Worm (Caenorhabditis elegans) whole organism, midembryonic: Measurements from ENCODE around the gene JC8.7.
A peak's percentile ranks its signal among the peaks of the same experiment; 100 is the strongest.

Experiments
- T22C8.4 ChIP-seq: fragments of 200-800 bp; sonication (Bioruptor generic); IDR thresholded peaks from 2 replicates; pipeline ENCODE4 v1.3.6; 2022; ENCODE audit warnings: missing genetic modification characterization, missing compliant biosample characterization
- cog-1 ChIP-seq: sonication (generic microtip); optimal IDR thresholded peaks from 2 replicates; lab custom pipeline; 2016; ENCODE audit warnings: missing genetic modification characterization, missing compliant biosample characterization
- flt-1 ChIP-seq: fragments of 200-800 bp; sonication (Bioruptor generic); IDR thresholded peaks from 2 replicates; pipeline ENCODE4 v1.3.6; 2022; ENCODE audit warnings: missing genetic modification characterization, missing compliant biosample characterization
- klf-2 ChIP-seq: fragments of 200-800 bp; sonication (Bioruptor generic); conservative IDR thresholded peaks from 2 replicates; pipeline ENCODE4 v1.3.6; 2022; ENCODE audit warnings: missing genetic modification reagents, missing genetic modification characterization, missing compliant biosample characterization
- med-1 ChIP-seq: sonication (generic microtip); optimal IDR thresholded peaks from 2 replicates; lab custom pipeline; 2017; ENCODE audit warnings: missing genetic modification characterization, mild to moderate bottlenecking, missing compliant biosample characterization, antibody characterized with exemption, missing genetic modification reagents; ENCODE audit not compliant: insufficient read depth
- ref-1 ChIP-seq: fragments of 200-800 bp; sonication (Bioruptor generic); conservative IDR thresholded peaks from 2 replicates; pipeline ENCODE4 v1.3.6; 2022; ENCODE audit warnings: missing genetic modification reagents, missing genetic modification characterization, missing compliant biosample characterization
- tab-1 ChIP-seq: fragments of 200-800 bp; sonication (Bioruptor generic); IDR thresholded peaks from 2 replicates; pipeline ENCODE4 v1.3.6; 2022; ENCODE audit warnings: missing genetic modification characterization, missing compliant biosample characterization
- ztf-23 ChIP-seq: fragments of 200-800 bp; sonication (Bioruptor generic); IDR thresholded peaks from 2 replicates; pipeline ENCODE4 v1.3.6; 2022; ENCODE audit warnings: missing genetic modification reagents, missing genetic modification characterization, missing compliant biosample characterization
- ztf-29 ChIP-seq: fragments of 200-800 bp; sonication (Bioruptor generic); IDR thresholded peaks from 2 replicates; pipeline ENCODE4 v1.3.6; 2022; ENCODE audit warnings: missing genetic modification reagents, missing genetic modification characterization, missing compliant biosample characterization

The JC8.7 gene

DNA sequence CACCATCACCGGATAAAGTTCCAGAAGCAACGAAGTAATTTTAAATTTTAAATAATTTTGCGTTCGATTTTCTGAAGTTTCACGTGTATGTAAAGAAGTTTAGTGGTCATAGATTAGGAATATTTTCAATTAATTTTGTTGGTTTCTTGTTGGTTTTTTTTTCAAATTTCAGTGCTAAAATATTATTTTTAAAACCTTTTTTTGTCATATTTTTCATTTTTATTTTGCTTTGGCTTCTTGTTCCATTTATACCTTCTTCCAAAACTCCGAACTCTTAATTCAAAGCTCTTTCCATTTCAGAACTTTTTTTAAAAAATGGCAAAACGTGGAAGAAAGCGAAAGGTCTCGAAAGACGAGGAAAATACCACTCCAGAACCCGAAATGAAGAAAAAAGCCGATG, at the start of gene JC8.7:
TSS of gene JC8.7 (plus strand) at position 301 of the 400 bp plus-strand sequence.
- no peak for TF ChIP-seq tab-1
- TF ChIP-seq med-1 (GFP tag; lab: Kevin White, UChicago) = no peak
- TF ChIP-seq klf-2 = no peak
- no peak for TF ChIP-seq ref-1 (GFP tag; lab: Robert Waterston, UW)
- TF ChIP-seq cog-1 (tag; lab: Kevin White, UChicago) = no peak
- TF ChIP-seq T22C8.4 (GFP tag; lab: Robert Waterston, UW) = no peak
- TF ChIP-seq ztf-29 (GFP tag; lab: Robert Waterston, UW) = no peak
- TF ChIP-seq flt-1 (GFP tag; lab: Robert Waterston, UW) = no peak
- TF ChIP-seq ztf-23 (GFP tag; lab: Robert Waterston, UW) = no peak

DNA sequence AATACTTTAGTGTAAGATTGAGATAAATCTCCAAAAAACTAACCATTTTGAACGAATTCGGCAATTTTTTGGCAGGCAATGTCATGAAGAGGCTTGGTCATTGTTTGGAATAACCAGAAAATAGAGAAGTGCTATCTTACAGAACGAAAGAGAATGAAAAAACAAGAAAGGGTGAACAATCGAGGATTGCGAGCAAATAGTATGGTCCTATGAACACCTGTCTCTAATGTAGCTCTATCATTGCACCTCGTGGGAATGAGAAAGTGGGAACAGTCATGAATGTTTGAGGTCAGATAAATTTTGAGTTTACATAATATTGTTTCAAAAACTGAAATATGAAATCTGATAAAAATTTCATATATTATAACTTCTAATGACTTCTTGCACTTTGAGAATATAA, 49.8 kb upstream of the JC8.7 start, which contains the start of gene C48D1.1:
TSS of gene C48D1.1 (minus strand) at position 101 of the 400 bp plus-strand sequence.
- TF ChIP-seq ztf-23 (GFP tag; lab: Robert Waterston, UW) = no peak
- no peak for TF ChIP-seq med-1 (GFP tag; lab: Kevin White, UChicago)
- no peak for TF ChIP-seq tab-1
- TF ChIP-seq klf-2 = no peak
- no peak for TF ChIP-seq flt-1 (GFP tag; lab: Robert Waterston, UW)
- no peak for TF ChIP-seq ztf-29 (GFP tag; lab: Robert Waterston, UW)
- TF ChIP-seq T22C8.4 (GFP tag; lab: Robert Waterston, UW) = no peak
- TF ChIP-seq ref-1 (GFP tag; lab: Robert Waterston, UW) = no peak
- TF ChIP-seq cog-1 (tag; lab: Kevin White, UChicago) = no peak

DNA sequence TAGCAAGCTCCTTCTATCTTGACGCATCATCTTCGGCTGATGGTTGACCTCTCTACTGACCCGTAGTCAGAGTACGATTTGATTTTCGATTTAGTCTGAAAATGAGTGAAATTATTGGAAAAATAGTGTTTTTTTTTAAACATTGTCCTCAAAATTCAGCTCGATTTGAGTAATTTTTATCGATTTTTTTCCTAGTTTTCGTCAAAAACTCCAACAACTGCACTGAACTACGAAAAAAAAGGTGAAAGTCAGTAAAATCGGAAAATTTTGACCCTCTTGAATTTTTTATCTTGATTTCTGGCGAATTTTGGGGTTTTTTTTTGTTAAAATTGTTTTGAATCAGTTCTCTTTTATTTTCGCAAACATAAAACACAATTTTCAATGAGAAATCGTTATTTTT, 43.0 kb upstream of the JC8.7 start, which contains the start of gene ced-3:
TSS of gene ced-3 (minus strand) at position 101 of the 400 bp plus-strand sequence.
- no peak for TF ChIP-seq med-1 (GFP tag; lab: Kevin White, UChicago)
- no peak for TF ChIP-seq klf-2
- TF ChIP-seq ztf-23 (GFP tag; lab: Robert Waterston, UW) = no peak
- no peak for TF ChIP-seq cog-1 (tag; lab: Kevin White, UChicago)
- no peak for TF ChIP-seq flt-1 (GFP tag; lab: Robert Waterston, UW)
- no peak for TF ChIP-seq tab-1
- no peak for TF ChIP-seq ztf-29 (GFP tag; lab: Robert Waterston, UW)
- no peak for TF ChIP-seq T22C8.4 (GFP tag; lab: Robert Waterston, UW)
- no peak for TF ChIP-seq ref-1 (GFP tag; lab: Robert Waterston, UW)

DNA sequence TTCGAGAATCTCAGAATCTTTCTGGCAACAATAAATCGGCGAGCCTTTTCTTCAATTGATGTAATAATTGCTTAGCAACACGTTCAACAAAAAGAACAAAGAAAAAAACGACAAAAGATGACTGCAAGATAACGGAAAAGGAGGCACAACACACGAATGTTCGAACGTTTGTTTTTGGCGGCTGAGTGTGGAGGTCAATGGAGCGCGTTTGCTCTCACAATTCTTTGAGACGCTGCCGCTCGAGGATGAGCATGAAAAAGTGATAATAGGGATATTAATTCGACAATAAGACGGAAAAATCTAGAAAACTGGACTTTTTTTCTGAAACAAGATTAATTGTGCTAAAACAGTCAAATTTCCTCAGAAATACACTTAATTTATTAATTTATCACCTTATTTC, 41.2 kb upstream of the JC8.7 start:
- TF ChIP-seq tab-1 (no peak), klf-2 (no peak), med-1 (GFP tag; lab: Kevin White, UChicago) (no peak), ref-1 (GFP tag; lab: Robert Waterston, UW) (no peak), ztf-29 (GFP tag; lab: Robert Waterston, UW) (no peak), ztf-23 (GFP tag; lab: Robert Waterston, UW) (no peak), cog-1 (tag; lab: Kevin White, UChicago) (peak; percentile 21), flt-1 (GFP tag; lab: Robert Waterston, UW) (no peak), T22C8.4 (GFP tag; lab: Robert Waterston, UW) (no peak)

DNA sequence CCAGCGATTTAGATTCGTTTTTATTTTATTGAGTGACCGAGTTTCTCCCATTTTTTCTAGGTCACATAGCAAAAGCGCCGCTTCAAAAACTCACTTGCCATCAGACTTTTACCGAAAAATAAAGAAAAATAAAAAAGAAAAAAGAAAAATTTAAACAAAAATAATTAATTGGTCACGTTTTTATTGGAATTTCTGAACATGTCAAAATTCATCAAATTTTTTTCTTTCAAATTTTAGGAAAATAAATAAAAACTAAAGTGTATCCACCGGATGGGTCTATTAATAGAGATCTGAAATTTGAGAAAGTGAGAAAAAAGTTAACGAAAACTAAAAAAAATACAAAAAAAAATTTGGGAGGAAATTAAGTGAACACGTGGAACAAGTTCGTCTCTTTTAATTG, 37.5 kb upstream of the JC8.7 start, which contains the start of gene C48D1.9:
TSS of gene C48D1.9 (minus strand) at position 101 of the 400 bp plus-strand sequence.
- TF ChIP-seq tab-1 = no peak
- TF ChIP-seq cog-1 (tag; lab: Kevin White, UChicago) = no peak
- no peak for TF ChIP-seq T22C8.4 (GFP tag; lab: Robert Waterston, UW)
- TF ChIP-seq ztf-23 (GFP tag; lab: Robert Waterston, UW) = no peak
- TF ChIP-seq klf-2 = no peak

DNA sequence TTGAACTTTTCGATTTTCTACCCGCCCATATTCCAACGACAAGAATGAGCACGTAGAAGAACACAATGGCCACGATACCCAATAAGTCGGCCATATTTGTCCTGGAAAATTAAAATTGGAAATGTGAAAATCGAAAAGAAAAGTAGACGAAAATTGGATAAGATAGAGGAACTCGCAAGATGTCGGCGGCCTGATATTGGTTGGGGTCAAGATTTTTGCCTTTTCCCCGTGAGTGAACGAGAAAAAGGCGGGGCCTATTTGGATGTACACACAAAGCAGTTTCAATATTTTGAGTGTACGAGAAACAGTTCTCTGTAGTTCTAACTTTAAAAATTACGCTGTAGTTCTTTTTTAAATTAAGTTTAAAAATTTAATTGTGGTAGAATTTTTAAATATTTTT, 32.6 kb upstream of the JC8.7 start, which contains the start of gene cho-1:
TSS of gene cho-1 (minus strand) at position 101 of the 400 bp plus-strand sequence.
- no peak for TF ChIP-seq ref-1 (GFP tag; lab: Robert Waterston, UW)
- no peak for TF ChIP-seq med-1 (GFP tag; lab: Kevin White, UChicago)
- no peak for TF ChIP-seq ztf-23 (GFP tag; lab: Robert Waterston, UW)
- no peak for TF ChIP-seq klf-2
- TF ChIP-seq ztf-29 (GFP tag; lab: Robert Waterston, UW) = no peak
- no peak for TF ChIP-seq tab-1
- TF ChIP-seq cog-1 (tag; lab: Kevin White, UChicago) = no peak
- TF ChIP-seq flt-1 (GFP tag; lab: Robert Waterston, UW) = no peak
- TF ChIP-seq T22C8.4 (GFP tag; lab: Robert Waterston, UW) = no peak

DNA sequence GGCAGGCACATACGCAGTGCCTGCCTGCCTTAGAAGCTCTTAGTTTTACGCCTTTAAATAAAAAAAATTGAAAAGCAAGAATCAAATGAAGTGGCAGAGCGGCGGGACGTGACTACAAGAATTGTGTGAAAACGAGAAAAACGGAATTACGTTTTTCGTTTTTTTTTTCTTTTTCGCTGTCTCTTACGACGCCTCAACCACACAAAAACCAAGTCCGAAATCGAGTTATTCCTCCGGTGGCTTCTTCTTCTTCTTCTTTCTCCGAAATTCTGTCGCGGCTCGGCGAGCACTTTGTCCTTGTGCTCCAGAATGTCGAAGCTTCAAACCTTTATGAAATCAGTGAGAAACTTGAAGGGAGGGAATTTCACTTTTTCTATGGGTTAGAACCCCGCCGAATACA, 26.5 kb upstream of the JC8.7 start:
- TF ChIP-seq klf-2 = no peak

DNA sequence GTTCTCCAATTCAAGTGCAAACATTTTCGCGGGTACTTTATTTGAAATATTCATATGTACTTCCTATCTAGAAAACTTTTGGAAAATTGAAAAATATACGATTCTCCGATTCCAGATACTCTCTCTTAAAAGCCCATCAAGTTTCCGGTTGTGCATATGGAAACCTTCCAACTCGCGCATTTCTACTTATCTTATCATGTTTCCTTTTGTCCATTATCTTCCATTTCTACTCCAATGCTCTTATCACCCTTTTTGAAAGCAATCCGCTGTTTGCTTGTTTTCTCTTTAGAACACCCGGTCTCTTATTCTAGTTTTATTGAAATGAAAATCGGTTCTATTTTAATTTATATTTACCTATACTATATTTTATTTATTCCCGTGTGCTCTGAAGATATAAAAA, 25.4 kb upstream of the JC8.7 start, which contains the start of gene C48D1.5:
TSS of gene C48D1.5 (plus strand) at position 301 of the 400 bp plus-strand sequence.
- TF ChIP-seq ztf-23 (GFP tag; lab: Robert Waterston, UW) (no peak), flt-1 (GFP tag; lab: Robert Waterston, UW) (no peak), T22C8.4 (GFP tag; lab: Robert Waterston, UW) (no peak), klf-2 (no peak), med-1 (GFP tag; lab: Kevin White, UChicago) (no peak), ref-1 (GFP tag; lab: Robert Waterston, UW) (no peak), ztf-29 (GFP tag; lab: Robert Waterston, UW) (no peak), tab-1 (no peak), cog-1 (tag; lab: Kevin White, UChicago) (no peak)

DNA sequence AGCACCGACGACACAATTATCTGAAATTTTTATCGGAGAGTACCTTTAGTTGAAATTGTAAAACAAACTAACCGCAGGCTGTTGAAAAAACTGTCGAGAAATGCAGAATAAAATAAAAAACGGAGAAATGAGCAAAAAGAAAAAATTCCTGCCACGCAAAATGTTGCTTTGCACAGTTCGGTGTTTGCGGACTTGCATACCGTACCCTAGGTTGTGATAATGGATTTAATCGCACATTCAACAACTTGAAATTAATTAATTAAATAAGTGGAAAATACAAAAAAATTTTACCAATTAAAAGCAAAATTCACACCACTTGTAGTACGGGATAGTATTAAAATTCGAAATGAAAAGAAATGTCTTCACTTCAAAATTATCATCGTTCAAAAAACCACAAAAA, 15.7 kb upstream of the JC8.7 start:
- TF ChIP-seq cog-1 (tag; lab: Kevin White, UChicago) = no peak
- no peak for TF ChIP-seq ztf-23 (GFP tag; lab: Robert Waterston, UW)
- TF ChIP-seq T22C8.4 (GFP tag; lab: Robert Waterston, UW) = no peak
- TF ChIP-seq ztf-29 (GFP tag; lab: Robert Waterston, UW) = no peak
- no peak for TF ChIP-seq flt-1 (GFP tag; lab: Robert Waterston, UW)
- no peak for TF ChIP-seq ref-1 (GFP tag; lab: Robert Waterston, UW)
- no peak for TF ChIP-seq klf-2
- TF ChIP-seq tab-1 = no peak
- TF ChIP-seq med-1 (GFP tag; lab: Kevin White, UChicago) = no peak
